Fruit fly (Drosophila melanogaster) whole organism, embryonic: ENCODE data around the gene Sfp33A2.

ENCODE experiments used
- Abd-B ChIP-seq: fragments of 200-800 bp; sonication (Bioruptor generic); optimal IDR thresholded peaks from 2 replicates; lab custom pipeline; 2018; ENCODE audit warnings: missing biosample characterization, mild to moderate bottlenecking, missing genetic modification characterization, moderate library complexity
- Aef1 ChIP-seq: fragments of 200-800 bp; sonication (Bioruptor generic); IDR thresholded peaks from 3 replicates; pipeline ENCODE4 v1.3.6; 2022; ENCODE audit warnings: missing biosample characterization, missing genetic modification characterization
- Atf6 ChIP-seq: fragments of 200-800 bp; sonication (Bioruptor generic); IDR thresholded peaks from 2 replicates; pipeline ENCODE4 v1.3.6; 2022; ENCODE audit warnings: missing biosample characterization, missing genetic modification characterization
- CG10959 ChIP-seq: fragments of 200-800 bp; sonication (Bioruptor generic); IDR thresholded peaks from 2 replicates; pipeline ENCODE4 v1.3.6; 2022; ENCODE audit warnings: missing biosample characterization, missing genetic modification characterization
- CG11247 ChIP-seq: fragments of 200-800 bp; sonication (Bioruptor generic); IDR thresholded peaks from 2 replicates; pipeline ENCODE4 v1.3.6; 2022; ENCODE audit warnings: missing biosample characterization, missing genetic modification characterization
- CG12659 ChIP-seq: fragments of 200-800 bp; sonication (Bioruptor generic); optimal IDR thresholded peaks from 3 replicates; lab custom pipeline; 2017; ENCODE audit warnings: mild to moderate bottlenecking, missing biosample characterization, missing genetic modification reagents, missing genetic modification characterization
- CG1529 ChIP-seq: fragments of 200-800 bp; sonication (Bioruptor generic); optimal IDR thresholded peaks from 3 replicates; lab custom pipeline; 2018; ENCODE audit warnings: missing biosample characterization, missing genetic modification characterization
- CG1602 ChIP-seq: fragments of 200-800 bp; sonication (Bioruptor generic); optimal IDR thresholded peaks from 3 replicates; lab custom pipeline; 2016; ENCODE audit warnings: missing biosample characterization, missing genetic modification characterization
- CG1647 ChIP-seq: fragments of 200-800 bp; sonication (Bioruptor generic); optimal IDR thresholded peaks from 3 replicates; lab custom pipeline; 2016; ENCODE audit warnings: missing biosample characterization, missing genetic modification characterization
- CG17361 ChIP-seq: fragments of 200-800 bp; sonication (Bioruptor generic); IDR thresholded peaks from 3 replicates; pipeline ENCODE4 v1.3.6; 2022; ENCODE audit warnings: missing biosample characterization, missing genetic modification characterization
- CG18599 ChIP-seq: fragments of 200-800 bp; sonication (Bioruptor generic); optimal IDR thresholded peaks from 3 replicates; lab custom pipeline; 2017; ENCODE audit warnings: missing biosample characterization, missing genetic modification characterization, mild to moderate bottlenecking, moderate library complexity, missing genetic modification reagents
- CG2678 ChIP-seq: fragments of 200-800 bp; sonication (Bioruptor generic); optimal IDR thresholded peaks from 3 replicates; lab custom pipeline; 2019; ENCODE audit warnings: missing biosample characterization, mild to moderate bottlenecking, missing genetic modification characterization, moderate library complexity
- CG31224 ChIP-seq: fragments of 200-800 bp; sonication (Bioruptor generic); IDR thresholded peaks from 2 replicates; pipeline ENCODE4 v1.3.6; 2022; ENCODE audit warnings: missing biosample characterization, missing genetic modification characterization
- CG34224 ChIP-seq: fragments of 200-800 bp; sonication (Bioruptor generic); IDR thresholded peaks from 3 replicates; pipeline ENCODE4 v1.3.6; 2022; ENCODE audit warnings: missing biosample characterization, missing genetic modification characterization; ENCODE audit not compliant: partially characterized antibody
- CG6254 ChIP-seq: fragments of 200-800 bp; sonication (Bioruptor generic); optimal IDR thresholded peaks from 3 replicates; lab custom pipeline; 2017; ENCODE audit warnings: mild to moderate bottlenecking, missing biosample characterization, missing genetic modification reagents, missing genetic modification characterization
- CG8765 ChIP-seq: fragments of 200-800 bp; sonication (Bioruptor generic); IDR thresholded peaks from 2 replicates; pipeline ENCODE4 v1.3.6; 2022; ENCODE audit warnings: missing biosample characterization, missing genetic modification characterization
- CTCF ChIP-seq: fragments of 200-800 bp; sonication (Bioruptor generic); optimal IDR thresholded peaks from 2 replicates; lab custom pipeline; 2017; ENCODE audit warnings: missing biosample characterization, mild to moderate bottlenecking, missing genetic modification characterization, moderate library complexity
- Dip2 ChIP-seq: fragments of 200-800 bp; sonication (Bioruptor generic); IDR thresholded peaks from 2 replicates; pipeline ENCODE4 v1.3.6; 2022; ENCODE audit warnings: missing biosample characterization, missing genetic modification characterization
- Eip74EF ChIP-seq, 2 experiments: fragments of 200-800 bp in 1 of 2; fragments of >200 bp in 1 of 2; sonication (Bioruptor generic) in 1 of 2; optimal IDR thresholded peaks; 2 replicates each; lab custom pipeline; 2017 to 2019; ENCODE audit warnings: missing biosample characterization in 2 of 2, missing genetic modification characterization in 2 of 2, mild to moderate bottlenecking in 1 of 2, moderate library complexity in 1 of 2
- H2.0 ChIP-seq: fragments of 200-800 bp; sonication (Bioruptor generic); IDR thresholded peaks from 2 replicates; pipeline ENCODE4 v1.3.6; 2022; ENCODE audit warnings: missing biosample characterization, missing genetic modification characterization
- Nf-YB ChIP-seq: fragments of 200-800 bp; sonication (Bioruptor generic); optimal IDR thresholded peaks from 3 replicates; lab custom pipeline; 2019; ENCODE audit warnings: missing biosample characterization, mild to moderate bottlenecking, missing genetic modification characterization, moderate library complexity
- Pdp1 ChIP-seq, 2 experiments: fragments of 200-800 bp; sonication (Bioruptor generic); optimal IDR thresholded peaks; 3 replicates each; lab custom pipeline; 2016; ENCODE audit warnings: missing biosample characterization in 2 of 2, missing genetic modification characterization in 2 of 2, mild to moderate bottlenecking in 1 of 2, moderate library complexity in 1 of 2
- Sin3A ChIP-seq: fragments of >200 bp; optimal IDR thresholded peaks from 2 replicates; lab custom pipeline; 2018
- Sry-β ChIP-seq: fragments of 200-800 bp; sonication (Bioruptor generic); optimal IDR thresholded peaks from 2 replicates; lab custom pipeline; 2018; ENCODE audit warnings: missing biosample characterization, mild to moderate bottlenecking, missing genetic modification characterization, moderate library complexity
- Stat92E ChIP-seq, 3 experiments: fragments of >200 bp in 2 of 3; fragments of 200-800 bp in 1 of 3; sonication (Bioruptor generic) in 1 of 3; optimal IDR thresholded peaks; 2 replicates each; lab custom pipeline; 2017 to 2019; ENCODE audit warnings: missing biosample characterization in 3 of 3, missing genetic modification characterization in 3 of 3, mild to moderate bottlenecking in 1 of 3, moderate library complexity in 1 of 3
- Vsx1 ChIP-seq: fragments of 200-800 bp; sonication (Bioruptor generic); optimal IDR thresholded peaks from 2 replicates; lab custom pipeline; 2017; ENCODE audit warnings: missing biosample characterization, mild to moderate bottlenecking, missing genetic modification characterization, missing genetic modification reagents
- bowl ChIP-seq: fragments of 200-800 bp; sonication (Bioruptor generic); IDR thresholded peaks from 2 replicates; pipeline ENCODE4 v1.3.6; 2022; ENCODE audit warnings: missing biosample characterization, missing genetic modification characterization
- chn ChIP-seq: fragments of 200-800 bp; sonication (Bioruptor generic); optimal IDR thresholded peaks from 2 replicates; lab custom pipeline; 2016; ENCODE audit warnings: missing biosample characterization, missing genetic modification characterization
- dmrt99B ChIP-seq: fragments of 200-800 bp; sonication (Bioruptor generic); optimal IDR thresholded peaks from 2 replicates; lab custom pipeline; 2018; ENCODE audit warnings: missing biosample characterization, mild to moderate bottlenecking, missing genetic modification characterization, moderate library complexity
- dpn ChIP-seq, 2 experiments: fragments of 200-800 bp; sonication (Bioruptor generic); optimal IDR thresholded peaks; 3 replicates each; lab custom pipeline; 2016; ENCODE audit warnings: missing biosample characterization in 2 of 2, missing genetic modification characterization in 2 of 2
- ems ChIP-seq: fragments of 200-800 bp; sonication (Bioruptor generic); optimal IDR thresholded peaks from 3 replicates; lab custom pipeline; 2016; ENCODE audit warnings: missing biosample characterization, missing genetic modification characterization
- fd64A ChIP-seq: fragments of 200-800 bp; sonication (Bioruptor generic); optimal IDR thresholded peaks from 3 replicates; lab custom pipeline; 2018; ENCODE audit warnings: missing biosample characterization, mild to moderate bottlenecking, missing genetic modification characterization
- gem ChIP-seq: fragments of 200-800 bp; sonication (Bioruptor generic); optimal IDR thresholded peaks from 2 replicates; lab custom pipeline; 2019; ENCODE audit warnings: missing biosample characterization, mild to moderate bottlenecking, missing genetic modification characterization, moderate library complexity
- her ChIP-seq: fragments of 200-800 bp; sonication (Bioruptor generic); optimal IDR thresholded peaks from 2 replicates; lab custom pipeline; 2016; ENCODE audit warnings: missing biosample characterization, missing genetic modification characterization
- lola ChIP-seq, 3 experiments: fragments of >200 bp in 2 of 3; fragments of 200-800 bp in 1 of 3; sonication (Bioruptor generic) in 1 of 3; optimal IDR thresholded peaks; 2 replicates each; lab custom pipeline; 2017 to 2019; ENCODE audit warnings: missing biosample characterization in 3 of 3, missing genetic modification characterization in 3 of 3, mild to moderate bottlenecking in 1 of 3, moderate library complexity in 1 of 3
- nerfin-2 ChIP-seq: fragments of 200-800 bp; sonication (Bioruptor generic); IDR thresholded peaks from 2 replicates; pipeline ENCODE4 v1.3.6; 2022; ENCODE audit warnings: missing biosample characterization, missing genetic modification characterization; ENCODE audit not compliant: partially characterized antibody
- p53 ChIP-seq: fragments of 200-800 bp; sonication (Bioruptor generic); optimal IDR thresholded peaks from 2 replicates; lab custom pipeline; 2016; ENCODE audit warnings: missing biosample characterization, missing genetic modification characterization
- peb ChIP-seq: fragments of 200-800 bp; sonication (Bioruptor generic); IDR thresholded peaks from 2 replicates; pipeline ENCODE4 v1.3.6; 2022; ENCODE audit warnings: missing biosample characterization, missing genetic modification characterization
- pho ChIP-seq: fragments of 200-800 bp; sonication (Bioruptor generic); optimal IDR thresholded peaks from 2 replicates; lab custom pipeline; 2016; ENCODE audit warnings: missing biosample characterization, missing genetic modification characterization
- psq ChIP-seq: fragments of 200-800 bp; sonication (Bioruptor generic); optimal IDR thresholded peaks from 2 replicates; lab custom pipeline; 2017; ENCODE audit warnings: missing biosample characterization, missing genetic modification characterization
- pum ChIP-seq: fragments of 200-800 bp; sonication (Bioruptor generic); optimal IDR thresholded peaks from 2 replicates; lab custom pipeline; 2016; ENCODE audit warnings: missing biosample characterization, missing genetic modification characterization
- schlank ChIP-seq: fragments of 200-800 bp; sonication (Bioruptor generic); optimal IDR thresholded peaks from 2 replicates; lab custom pipeline; 2018; ENCODE audit warnings: missing biosample characterization, mild to moderate bottlenecking, missing genetic modification characterization
- tll ChIP-seq, 2 experiments: fragments of 200-800 bp in 1 of 2; fragments of >200 bp in 1 of 2; sonication (Bioruptor generic) in 1 of 2; optimal IDR thresholded peaks; 2 replicates each; lab custom pipeline; 2017 to 2019; ENCODE audit warnings: missing biosample characterization in 2 of 2, missing genetic modification characterization in 2 of 2, mild to moderate bottlenecking in 1 of 2, moderate library complexity in 1 of 2
- tna ChIP-seq: fragments of 200-800 bp; sonication (Bioruptor generic); IDR thresholded peaks from 2 replicates; pipeline ENCODE4 v1.3.6; 2022; ENCODE audit warnings: missing biosample characterization, missing genetic modification characterization; ENCODE audit not compliant: partially characterized antibody
- trh ChIP-seq: fragments of 200-800 bp; sonication (Bioruptor generic); optimal IDR thresholded peaks from 2 replicates; lab custom pipeline; 2016; ENCODE audit warnings: missing biosample characterization, missing genetic modification characterization
- unc-4 ChIP-seq: fragments of 200-800 bp; sonication (Bioruptor generic); IDR thresholded peaks from 2 replicates; pipeline ENCODE4 v1.3.6; 2022; ENCODE audit warnings: missing biosample characterization, missing genetic modification characterization; ENCODE audit not compliant: partially characterized antibody
- wdn ChIP-seq: fragments of 200-800 bp; sonication (Bioruptor generic); IDR thresholded peaks from 2 replicates; pipeline ENCODE4 v1.3.6; 2022; ENCODE audit warnings: missing biosample characterization, missing genetic modification characterization
- zf30C ChIP-seq: fragments of 200-800 bp; sonication (Bioruptor generic); optimal IDR thresholded peaks from 3 replicates; lab custom pipeline; 2018; ENCODE audit warnings: missing biosample characterization, mild to moderate bottlenecking, missing genetic modification characterization

The Sfp33A2 gene

dm6 chr2L:11808327-11808701 is 29.2 kb upstream of the Sfp33A2 start (continued):
- peak in 1 of 3 experiments; percentile 32 for TF ChIP-seq lola (GFP tag; optimal IDR thresholded peaks at IDR 0.05; lab: Kevin White, UChicago)
- peak; percentile 55 for TF ChIP-seq CG17361 (GFP tag; lab: Robert Waterston, UW)
- TF ChIP-seq chn (GFP tag; lab: Kevin White, UChicago) = no peak
- no peak for TF ChIP-seq CG1647 (GFP tag; lab: Kevin White, UChicago)
- TF ChIP-seq bowl (GFP tag; lab: Robert Waterston, UW) = no peak
- TF ChIP-seq pum = no peak
- peak; percentile 16 for TF ChIP-seq CG2678
- TF ChIP-seq H2.0 (GFP tag; lab: Robert Waterston, UW) = no peak
- TF ChIP-seq p53 (GFP tag; lab: Kevin White, UChicago) = no peak
- peak; percentile 95 for TF ChIP-seq Sry-β (GFP tag; lab: Kevin White, UChicago)
- no peak for TF ChIP-seq Sin3A (lab: Kevin White, UChicago)
- no peak for TF ChIP-seq zf30C (GFP tag; lab: Kevin White, UChicago)
- TF ChIP-seq gem (tag; lab: Kevin White, UChicago) = peak; percentile 40
- no peak for TF ChIP-seq psq (GFP tag; lab: Kevin White, UChicago)

dm6 chr2L:11808702-11809583 is 28.6 kb upstream of the Sfp33A2 start, which contains the start of gene crol:
Gene crol (minus strand): TSS chr2L:11809438.
- TF ChIP-seq CG10959 (GFP tag; lab: Robert Waterston, UW) (no peak), Stat92E (GFP tag; optimal IDR thresholded peaks at IDR 0.05; lab: Kevin White, UChicago) (no peak), CG34224 (GFP tag; lab: Robert Waterston, UW) (peak; percentile 88), Nf-YB (GFP tag; lab: Kevin White, UChicago) (peak; percentile 36), CG18599 (GFP tag; lab: Kevin White, UChicago) (no peak), CG6254 (GFP tag; lab: Kevin White, UChicago) (no peak), nerfin-2 (peak; percentile 62; the same call in 1 of the 2 replicates), CG8765 (GFP tag; lab: Robert Waterston, UW) (no peak), CG12659 (peak; percentile 76), Dip2 (GFP tag; lab: Robert Waterston, UW) (no peak), CG31224 (GFP tag; lab: Robert Waterston, UW) (no peak), peb (GFP tag; lab: Robert Waterston, UW) (no peak), trh (GFP tag; lab: Kevin White, UChicago) (no peak), schlank (no peak), unc-4 (GFP tag; lab: Robert Waterston, UW) (peak; percentile 89), fd64A (GFP tag; lab: Kevin White, UChicago) (no peak), Atf6 (GFP tag; lab: Robert Waterston, UW) (0 out of 2 replicates have a peak, but pooled peaks have one; percentile 16), Pdp1 (GFP tag; optimal IDR thresholded peaks at IDR 0.05; lab: Kevin White, UChicago) (peak in 1 of 2 experiments; percentile 44), dpn (GFP tag; optimal IDR thresholded peaks at IDR 0.05; lab: Kevin White, UChicago) (no peak), pho (GFP tag; lab: Kevin White, UChicago) (no peak), Aef1 (GFP tag; lab: Robert Waterston, UW) (no peak), CG1529 (GFP tag; lab: Kevin White, UChicago) (no peak), Vsx1 (GFP tag; lab: Kevin White, UChicago) (no peak), Abd-B (no peak), ems (GFP tag; lab: Kevin White, UChicago) (no peak), CG11247 (GFP tag; lab: Robert Waterston, UW) (no peak), tll (GFP tag; optimal IDR thresholded peaks at IDR 0.05; lab: Kevin White, UChicago) (no peak), CTCF (peak; percentile 20), CG1602 (no peak), dmrt99B (tag; lab: Kevin White, UChicago) (peak; percentile 6), tna (GFP tag; lab: Robert Waterston, UW) (peak; percentile 55), wdn (GFP tag; lab: Robert Waterston, UW) (no peak), Eip74EF (GFP tag; optimal IDR thresholded peaks at IDR 0.05; lab: Kevin White, UChicago) (no peak), her (GFP tag; lab: Kevin White, UChicago) (no peak)
